Fruit fly (Drosophila melanogaster): Measurements from ENCODE around the gene CG42446.

Gene CG42446

DNA sequence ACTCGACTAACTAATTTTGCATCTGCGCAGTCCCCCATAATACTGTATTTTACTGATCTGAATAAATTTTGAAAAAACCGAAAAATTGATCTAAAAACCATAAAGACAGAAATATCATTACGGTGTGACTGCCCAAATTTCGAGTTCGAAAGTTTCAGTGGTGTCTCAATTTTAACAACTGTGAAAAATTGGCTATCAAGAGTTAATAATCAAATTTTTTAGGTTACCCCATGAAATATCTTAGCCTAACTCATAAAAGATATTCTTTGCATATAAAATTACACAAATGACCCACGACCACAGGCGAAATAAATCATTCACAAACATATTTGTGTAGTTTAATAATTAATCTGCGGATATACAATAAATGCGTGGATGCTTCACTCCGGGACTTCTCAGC, at the start of gene CG42446:
TSS of gene CG42446 (minus strand) at position 101 of the 400 bp plus-strand sequence.
- TF ChIP-seq psq (optimal IDR thresholded peaks at IDR 0.05) (no peak), pan (optimal IDR thresholded peaks at IDR 0.05) (no peak), Dll (optimal IDR thresholded peaks at IDR 0.05) (no peak), CG8478 (optimal IDR thresholded peaks at IDR 0.05) (no peak), EcR (GFP tag; optimal IDR thresholded peaks at IDR 0.05) (no peak), usp (GFP tag; optimal IDR thresholded peaks at IDR 0.05) (no peak)

DNA sequence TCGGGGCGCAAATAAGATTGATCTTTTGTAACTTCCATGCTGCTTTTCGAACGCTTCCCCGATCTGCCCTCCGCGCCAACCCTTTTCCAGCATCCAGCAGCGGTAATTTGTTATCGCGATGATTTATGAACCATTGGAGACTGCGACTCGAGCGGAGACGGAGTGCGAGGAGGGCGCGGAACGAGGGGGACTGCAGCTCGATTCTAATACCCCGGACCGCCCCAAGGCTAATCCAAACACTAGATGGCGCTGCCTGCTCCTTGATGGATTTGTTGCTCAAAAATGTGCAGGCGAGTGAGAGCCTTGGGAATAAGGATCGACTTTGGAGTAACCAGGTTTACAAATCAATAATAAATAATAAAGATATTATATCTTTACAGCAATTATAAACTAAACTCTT, 48.5 kb upstream of the CG42446 start:
- TF ChIP-seq CG8478 (optimal IDR thresholded peaks at IDR 0.05): no peak
- no peak for TF ChIP-seq Dll (optimal IDR thresholded peaks at IDR 0.05)
- no peak for TF ChIP-seq usp (GFP tag; optimal IDR thresholded peaks at IDR 0.05)
- no peak for TF ChIP-seq pan (optimal IDR thresholded peaks at IDR 0.05)
- TF ChIP-seq EcR (GFP tag; optimal IDR thresholded peaks at IDR 0.05): no peak

DNA sequence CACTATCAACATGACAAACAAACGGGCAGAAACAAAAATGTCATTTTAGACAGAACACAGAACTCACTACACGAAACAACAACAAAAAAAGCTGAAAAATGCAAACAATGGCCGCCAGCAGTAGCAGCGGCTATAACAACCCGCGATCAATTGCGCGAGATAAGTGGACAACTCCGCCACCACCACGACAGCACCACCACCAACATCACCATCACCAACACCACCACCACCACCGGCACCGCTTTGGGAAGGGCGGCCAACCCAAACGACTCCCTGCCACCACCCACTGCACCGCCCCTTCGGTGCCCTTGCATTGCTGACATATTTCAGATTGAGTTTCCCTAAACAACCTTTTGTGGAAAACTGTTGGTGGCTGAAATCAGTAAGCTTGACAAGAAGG, 46.7 kb upstream of the CG42446 start:
- TF ChIP-seq pan (optimal IDR thresholded peaks at IDR 0.05) (no peak), psq (optimal IDR thresholded peaks at IDR 0.05) (no peak), Dll (optimal IDR thresholded peaks at IDR 0.05) (no peak), usp (GFP tag; optimal IDR thresholded peaks at IDR 0.05) (no peak), EcR (GFP tag; optimal IDR thresholded peaks at IDR 0.05) (no peak), CG8478 (optimal IDR thresholded peaks at IDR 0.05) (no peak)

DNA sequence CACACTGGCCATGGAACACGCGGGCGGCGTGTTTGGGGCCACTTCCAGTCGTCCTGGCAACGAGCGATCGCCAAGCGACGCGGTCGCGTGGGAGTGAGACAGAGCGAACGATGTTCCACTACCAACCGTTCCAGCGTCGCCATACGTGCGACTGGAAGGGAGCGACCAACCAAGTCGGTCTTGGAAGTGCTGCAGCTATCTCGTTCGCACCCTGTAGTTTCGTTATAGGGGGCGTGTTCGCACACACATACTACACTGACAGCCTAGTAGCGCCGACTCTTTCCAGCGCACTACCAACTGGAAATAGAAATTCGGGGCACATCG, 43.8 kb upstream of the CG42446 start:
- TF ChIP-seq psq (optimal IDR thresholded peaks at IDR 0.05): no peak
- peak; percentile 57 for TF ChIP-seq CG8478 (optimal IDR thresholded peaks at IDR 0.05)
- TF ChIP-seq EcR (GFP tag; optimal IDR thresholded peaks at IDR 0.05): no peak

DNA sequence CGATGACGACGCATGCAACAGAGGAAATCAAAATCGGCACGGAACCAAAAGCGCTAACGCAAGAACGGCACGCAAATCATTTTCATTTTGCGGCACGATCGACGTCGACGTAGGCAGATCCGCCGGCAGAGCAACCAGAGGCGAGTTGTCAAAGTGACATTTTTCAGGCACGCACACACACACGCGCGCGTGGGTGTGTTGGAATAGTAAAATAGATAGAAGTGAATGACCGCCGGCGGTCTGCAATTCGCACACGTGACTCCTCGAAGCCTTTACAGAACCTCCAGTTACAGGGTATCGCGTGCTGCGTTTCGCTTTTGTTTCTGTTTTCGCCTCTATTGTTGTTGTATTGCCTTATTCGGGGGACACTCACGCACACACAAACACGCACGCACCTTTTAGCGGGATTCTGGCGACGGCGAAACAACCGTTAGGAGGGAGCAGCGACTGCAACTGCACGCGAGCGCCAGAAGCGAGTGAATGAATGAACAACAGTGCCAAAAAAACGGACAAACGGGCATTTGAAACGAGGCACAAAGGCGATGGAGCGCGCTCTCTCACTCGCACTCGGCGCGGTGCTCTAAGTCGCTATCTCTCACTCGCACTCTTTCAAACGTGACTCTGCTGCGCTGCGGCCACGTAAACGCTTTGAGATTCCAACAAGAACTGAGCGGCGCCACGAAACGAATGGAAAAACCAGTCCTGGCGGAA, 43.3 kb upstream of the CG42446 start, which contains the start of gene ss:
TSS of gene ss (minus strand) at position 668 of the 711 bp plus-strand sequence.
- TF ChIP-seq EcR (GFP tag; optimal IDR thresholded peaks at IDR 0.05): no peak
- peak; percentile 66 for TF ChIP-seq CG8478 (optimal IDR thresholded peaks at IDR 0.05)

DNA sequence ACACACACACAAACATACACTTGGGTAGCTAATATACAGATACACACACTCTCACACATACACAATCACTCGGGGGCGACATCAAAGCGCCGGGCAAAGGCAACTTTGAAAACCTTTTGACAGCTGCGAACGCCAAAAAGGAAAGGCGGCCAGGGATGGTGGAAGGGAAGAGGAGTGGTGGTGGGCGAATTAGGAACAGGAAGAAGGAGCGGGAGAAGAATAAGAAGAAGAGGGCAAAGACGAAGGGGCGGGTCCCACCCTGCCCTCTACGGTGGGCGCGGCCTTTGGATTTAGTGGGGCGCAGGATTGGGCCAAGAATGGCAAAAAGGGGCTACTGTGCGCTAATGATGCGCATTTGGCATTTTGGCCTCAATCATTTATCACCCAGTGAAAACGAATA, 36.7 kb upstream of the CG42446 start:
- TF ChIP-seq EcR (GFP tag; optimal IDR thresholded peaks at IDR 0.05) (no peak), CG8478 (optimal IDR thresholded peaks at IDR 0.05) (no peak), psq (optimal IDR thresholded peaks at IDR 0.05) (no peak), usp (GFP tag; optimal IDR thresholded peaks at IDR 0.05) (no peak), Dll (optimal IDR thresholded peaks at IDR 0.05) (no peak), pan (optimal IDR thresholded peaks at IDR 0.05) (no peak)

DNA sequence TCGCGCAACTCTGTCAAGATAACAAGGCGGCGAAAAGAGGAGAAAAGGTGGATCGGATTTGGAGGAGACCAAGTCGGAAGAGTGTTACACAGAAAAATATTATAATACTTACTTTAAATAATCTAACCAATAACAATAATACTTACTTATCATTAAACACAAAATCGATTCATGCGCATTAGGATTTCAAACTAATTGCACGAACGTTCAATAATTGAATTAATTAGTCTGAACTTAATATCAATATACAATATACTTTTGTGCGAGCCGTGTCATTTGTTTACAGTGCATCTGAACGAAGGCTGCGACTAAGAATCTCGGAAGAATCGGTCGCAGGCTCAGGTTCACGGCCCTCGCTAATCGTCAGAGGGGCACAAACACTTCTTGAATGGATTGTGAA, 35.5 kb upstream of the CG42446 start:
- TF ChIP-seq Dll (optimal IDR thresholded peaks at IDR 0.05): no peak
- TF ChIP-seq CG8478 (optimal IDR thresholded peaks at IDR 0.05): no peak
- no peak for TF ChIP-seq EcR (GFP tag; optimal IDR thresholded peaks at IDR 0.05)
- TF ChIP-seq psq (optimal IDR thresholded peaks at IDR 0.05): no peak
- TF ChIP-seq pan (optimal IDR thresholded peaks at IDR 0.05): no peak
- no peak for TF ChIP-seq usp (GFP tag; optimal IDR thresholded peaks at IDR 0.05)

DNA sequence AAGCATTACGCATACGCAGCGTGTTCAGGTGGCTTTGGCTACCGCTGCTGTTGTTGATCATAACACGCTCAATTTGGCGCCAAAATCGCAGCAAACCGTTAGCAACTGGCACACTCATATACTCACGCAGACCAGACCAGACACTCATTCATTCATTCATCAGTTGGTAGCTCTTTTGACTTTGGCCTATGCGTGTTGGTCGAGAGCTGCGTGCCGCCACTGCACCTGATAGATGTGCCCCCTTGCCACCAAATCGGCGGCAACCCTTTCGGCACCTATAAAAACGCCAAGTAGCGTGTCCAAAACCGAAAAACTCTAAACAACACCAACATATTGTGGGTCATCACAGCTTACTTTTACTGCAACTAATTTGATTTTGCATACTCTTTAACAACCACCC, 34.6 kb upstream of the CG42446 start:
- TF ChIP-seq Dll (optimal IDR thresholded peaks at IDR 0.05): no peak
- no peak for TF ChIP-seq pan (optimal IDR thresholded peaks at IDR 0.05)
- no peak for TF ChIP-seq EcR (GFP tag; optimal IDR thresholded peaks at IDR 0.05)
- no peak for TF ChIP-seq CG8478 (optimal IDR thresholded peaks at IDR 0.05)
- TF ChIP-seq psq (optimal IDR thresholded peaks at IDR 0.05): no peak
- TF ChIP-seq usp (GFP tag; optimal IDR thresholded peaks at IDR 0.05): no peak

DNA sequence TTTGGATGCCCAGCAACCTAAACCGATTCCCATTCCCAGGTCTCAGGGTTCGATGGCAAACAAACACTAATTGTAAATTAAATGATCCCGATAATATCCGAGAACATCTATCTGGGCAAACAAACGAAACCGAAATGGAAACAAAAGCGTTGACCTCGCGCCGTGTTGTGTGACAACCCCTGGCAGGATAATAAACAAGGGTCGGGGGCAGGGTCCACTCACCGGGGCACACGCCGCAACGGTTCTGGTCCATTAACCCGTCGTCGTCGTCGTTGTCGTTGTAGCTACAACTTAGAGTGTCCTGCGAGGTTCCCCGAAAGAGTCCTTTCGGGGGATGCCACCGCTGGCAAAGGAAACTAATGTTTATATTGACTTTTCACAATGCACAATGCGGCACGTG, 29.2 kb upstream of the CG42446 start:
- TF ChIP-seq pan (optimal IDR thresholded peaks at IDR 0.05): no peak
- TF ChIP-seq psq (optimal IDR thresholded peaks at IDR 0.05): no peak
- no peak for TF ChIP-seq EcR (GFP tag; optimal IDR thresholded peaks at IDR 0.05)
- TF ChIP-seq Dll (optimal IDR thresholded peaks at IDR 0.05): no peak
- no peak for TF ChIP-seq usp (GFP tag; optimal IDR thresholded peaks at IDR 0.05)
- TF ChIP-seq CG8478 (optimal IDR thresholded peaks at IDR 0.05): no peak

DNA sequence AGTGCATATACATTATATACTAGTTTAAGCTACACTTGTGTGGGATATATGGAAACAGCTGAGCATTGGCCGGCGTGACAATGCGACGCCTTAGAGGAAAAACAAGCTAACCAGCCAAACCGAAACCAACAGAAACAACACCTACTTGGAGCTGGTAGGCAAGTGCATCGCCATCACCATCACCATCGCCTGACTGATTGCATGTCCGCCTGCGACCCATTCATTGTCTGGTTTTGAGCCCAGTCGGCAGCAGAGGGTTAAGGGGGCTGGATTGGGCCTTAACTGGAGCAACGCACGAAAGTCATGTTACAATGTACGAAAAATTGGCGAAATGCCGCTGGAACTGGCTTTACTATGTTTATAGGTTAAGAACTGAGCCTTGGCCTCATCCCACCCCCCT, 27.1 kb upstream of the CG42446 start:
- TF ChIP-seq Dll (optimal IDR thresholded peaks at IDR 0.05) (no peak), CG8478 (optimal IDR thresholded peaks at IDR 0.05) (no peak), pan (optimal IDR thresholded peaks at IDR 0.05) (no peak), EcR (GFP tag; optimal IDR thresholded peaks at IDR 0.05) (no peak), usp (GFP tag; optimal IDR thresholded peaks at IDR 0.05) (no peak), psq (optimal IDR thresholded peaks at IDR 0.05) (no peak)

DNA sequence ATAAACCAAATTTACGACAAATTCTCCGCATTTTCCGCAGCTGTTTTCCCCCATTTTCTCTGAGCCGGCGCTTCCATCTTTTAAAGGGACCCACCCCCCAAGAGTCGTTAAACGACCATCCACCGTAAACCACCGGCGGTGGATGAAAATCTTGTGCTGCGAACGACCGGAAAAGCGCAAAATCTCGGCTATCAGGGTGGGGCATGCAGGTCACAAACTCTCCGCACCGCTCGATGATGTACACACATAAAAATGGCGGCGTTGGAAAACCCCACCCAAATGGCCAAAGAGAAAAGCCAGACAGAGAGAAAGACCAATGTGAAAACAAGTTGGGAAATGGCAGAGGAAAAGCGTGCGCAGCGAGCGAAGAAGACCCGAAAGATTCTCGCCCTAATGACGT, 25.7 kb upstream of the CG42446 start:
- no peak for TF ChIP-seq pan (optimal IDR thresholded peaks at IDR 0.05)
- TF ChIP-seq EcR (GFP tag; optimal IDR thresholded peaks at IDR 0.05): no peak
- no peak for TF ChIP-seq psq (optimal IDR thresholded peaks at IDR 0.05)
- no peak for TF ChIP-seq Dll (optimal IDR thresholded peaks at IDR 0.05)
- TF ChIP-seq CG8478 (optimal IDR thresholded peaks at IDR 0.05): no peak
- TF ChIP-seq usp (GFP tag; optimal IDR thresholded peaks at IDR 0.05): no peak

DNA sequence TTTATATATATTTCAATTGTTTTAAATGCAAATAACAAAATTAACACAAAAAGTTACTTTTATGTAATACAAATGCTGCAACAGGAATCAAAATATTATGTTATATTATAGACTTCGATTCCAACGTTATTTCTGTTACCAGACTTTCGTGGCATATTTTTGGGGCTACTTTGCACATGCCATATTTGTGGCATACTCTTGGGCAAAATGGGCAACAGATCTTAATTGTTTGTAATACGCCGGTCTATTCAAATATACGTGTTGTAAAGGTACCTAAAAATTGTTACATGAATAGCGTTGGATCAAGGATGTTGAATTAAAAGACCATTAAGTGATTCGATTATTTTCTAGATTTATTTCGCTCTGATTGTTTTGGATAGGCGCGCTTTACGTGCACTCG, 14.2 kb upstream of the CG42446 start:
- TF ChIP-seq CG8478 (optimal IDR thresholded peaks at IDR 0.05): no peak
- TF ChIP-seq pan (optimal IDR thresholded peaks at IDR 0.05): no peak
- no peak for TF ChIP-seq psq (optimal IDR thresholded peaks at IDR 0.05)
- no peak for TF ChIP-seq usp (GFP tag; optimal IDR thresholded peaks at IDR 0.05)
- TF ChIP-seq EcR (GFP tag; optimal IDR thresholded peaks at IDR 0.05): no peak
- no peak for TF ChIP-seq Dll (optimal IDR thresholded peaks at IDR 0.05)

DNA sequence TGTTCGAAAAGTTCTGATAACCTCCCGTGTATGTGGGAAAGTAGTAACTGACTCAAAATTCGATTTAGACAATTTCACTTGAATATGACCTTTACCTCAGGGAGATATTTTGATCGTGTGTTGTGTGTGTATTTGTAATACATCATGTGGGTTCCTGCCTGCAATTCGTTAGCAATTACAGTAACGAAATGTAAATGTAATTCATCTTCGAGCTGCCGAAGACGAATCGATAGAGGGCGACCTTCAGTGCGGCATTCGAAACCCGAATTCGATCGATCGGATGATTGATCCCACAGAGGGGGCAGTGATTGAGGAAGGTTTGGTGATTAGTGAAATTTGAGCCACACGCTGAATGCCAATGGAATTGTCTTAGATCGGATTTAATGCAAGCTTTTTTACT, 10.5 kb upstream of the CG42446 start, which contains the start of gene CG10317:
TSS of gene CG10317 (minus strand) at position 101 of the 400 bp plus-strand sequence.
- no peak for TF ChIP-seq usp (GFP tag; optimal IDR thresholded peaks at IDR 0.05)
- TF ChIP-seq Dll (optimal IDR thresholded peaks at IDR 0.05): no peak
- no peak for TF ChIP-seq CG8478 (optimal IDR thresholded peaks at IDR 0.05)
- TF ChIP-seq pan (optimal IDR thresholded peaks at IDR 0.05): no peak
- no peak for TF ChIP-seq EcR (GFP tag; optimal IDR thresholded peaks at IDR 0.05)
- no peak for TF ChIP-seq psq (optimal IDR thresholded peaks at IDR 0.05)
